Fruit fly (Drosophila melanogaster) whole organism, embryonic: ENCODE results near the gene IleRS-m.

Experiments used
- CG10147 ChIP-seq: fragments of 200-800 bp; sonication (Bioruptor generic); optimal IDR thresholded peaks from 2 replicates; lab custom pipeline; 2019; ENCODE audit warnings: missing biosample characterization, mild to moderate bottlenecking, missing genetic modification characterization, moderate library complexity
- CG11504 ChIP-seq: fragments of 200-800 bp; sonication (Bioruptor generic); optimal IDR thresholded peaks from 3 replicates; lab custom pipeline; 2019; ENCODE audit warnings: missing biosample characterization, mild to moderate bottlenecking, missing genetic modification characterization, moderate library complexity
- CG12219 ChIP-seq: fragments of 200-800 bp; sonication (Bioruptor generic); optimal IDR thresholded peaks from 3 replicates; lab custom pipeline; 2018; ENCODE audit warnings: missing biosample characterization, mild to moderate bottlenecking, missing genetic modification characterization
- CG12744 ChIP-seq: fragments of 200-800 bp; sonication (Bioruptor generic); optimal IDR thresholded peaks from 2 replicates; lab custom pipeline; 2016; ENCODE audit warnings: missing biosample characterization, missing genetic modification characterization
- CG12769 ChIP-seq: fragments of 200-800 bp; sonication (Bioruptor generic); optimal IDR thresholded peaks from 2 replicates; lab custom pipeline; 2019; ENCODE audit warnings: missing biosample characterization, mild to moderate bottlenecking, missing genetic modification characterization, moderate library complexity
- CG12942 ChIP-seq: fragments of 200-800 bp; sonication (Bioruptor generic); optimal IDR thresholded peaks from 3 replicates; lab custom pipeline; 2016; ENCODE audit warnings: missing biosample characterization, missing genetic modification characterization
- CG15601 ChIP-seq: fragments of 200-800 bp; sonication (Bioruptor generic); optimal IDR thresholded peaks from 3 replicates; lab custom pipeline; 2019; ENCODE audit warnings: missing biosample characterization, mild to moderate bottlenecking, missing genetic modification characterization, moderate library complexity
- CG15696 ChIP-seq: fragments of 200-800 bp; sonication (Bioruptor generic); optimal IDR thresholded peaks from 2 replicates; lab custom pipeline; 2019; ENCODE audit warnings: missing biosample characterization, mild to moderate bottlenecking, missing genetic modification characterization, moderate library complexity
- CG1647 ChIP-seq: fragments of 200-800 bp; sonication (Bioruptor generic); optimal IDR thresholded peaks from 3 replicates; lab custom pipeline; 2016; ENCODE audit warnings: missing biosample characterization, missing genetic modification characterization
- CG16779 ChIP-seq: fragments of 200-800 bp; sonication (Bioruptor generic); IDR thresholded peaks from 2 replicates; pipeline ENCODE4 v1.3.6; 2022; ENCODE audit warnings: missing biosample characterization, missing genetic modification characterization
- CG2120 ChIP-seq: fragments of 200-800 bp; sonication (Bioruptor generic); optimal IDR thresholded peaks from 3 replicates; lab custom pipeline; 2016; ENCODE audit warnings: missing biosample characterization, missing genetic modification characterization
- CG30020 ChIP-seq: fragments of 200-800 bp; optimal IDR thresholded peaks from 2 replicates; lab custom pipeline; 2019; ENCODE audit warnings: missing biosample characterization, mild to moderate bottlenecking, missing genetic modification characterization, moderate library complexity
- CG30431 ChIP-seq: fragments of 200-800 bp; sonication (Bioruptor generic); optimal IDR thresholded peaks from 2 replicates; lab custom pipeline; 2017; ENCODE audit warnings: missing biosample characterization, missing genetic modification characterization
- CG31365 ChIP-seq: fragments of 200-800 bp; sonication (Bioruptor generic); optimal IDR thresholded peaks from 2 replicates; lab custom pipeline; 2018; ENCODE audit warnings: missing biosample characterization, mild to moderate bottlenecking, missing genetic modification characterization
- CG33213 ChIP-seq: fragments of 200-800 bp; sonication (Bioruptor generic); optimal IDR thresholded peaks from 3 replicates; lab custom pipeline; 2016; ENCODE audit warnings: missing biosample characterization, missing genetic modification characterization
- CG34224 ChIP-seq: fragments of 200-800 bp; sonication (Bioruptor generic); IDR thresholded peaks from 3 replicates; pipeline ENCODE4 v1.3.6; 2022; ENCODE audit warnings: missing biosample characterization, missing genetic modification characterization; ENCODE audit not compliant: partially characterized antibody
- CG3995 ChIP-seq: fragments of 200-800 bp; sonication (Bioruptor generic); optimal IDR thresholded peaks from 3 replicates; lab custom pipeline; 2016; ENCODE audit warnings: missing biosample characterization, missing genetic modification characterization
- CG6272 ChIP-seq: fragments of 200-800 bp; sonication (Bioruptor generic); IDR thresholded peaks from 2 replicates; pipeline ENCODE4 v1.3.6; 2022; ENCODE audit warnings: missing biosample characterization, missing genetic modification characterization
- CG7357 ChIP-seq: fragments of 200-800 bp; sonication (Bioruptor generic); IDR thresholded peaks from 3 replicates; pipeline ENCODE4 v1.3.6; 2022; ENCODE audit warnings: missing biosample characterization, missing genetic modification characterization
- CG8290 ChIP-seq, 3 experiments: fragments of 200-800 bp; sonication (Bioruptor generic); optimal IDR thresholded peaks; 2 replicates each; lab custom pipeline; 2016 to 2019; ENCODE audit warnings: missing biosample characterization in 3 of 3, missing genetic modification characterization in 3 of 3, mild to moderate bottlenecking in 2 of 3, moderate library complexity in 1 of 3
- CG9215 ChIP-seq: fragments of 200-800 bp; sonication (Bioruptor generic); IDR thresholded peaks from 2 replicates; pipeline ENCODE4 v1.3.6; 2022; ENCODE audit warnings: missing biosample characterization, missing genetic modification characterization
- Camta ChIP-seq: fragments of 200-800 bp; sonication (Bioruptor generic); optimal IDR thresholded peaks from 2 replicates; lab custom pipeline; 2016; ENCODE audit warnings: missing biosample characterization, missing genetic modification characterization
- Dip2 ChIP-seq: fragments of 200-800 bp; sonication (Bioruptor generic); IDR thresholded peaks from 2 replicates; pipeline ENCODE4 v1.3.6; 2022; ENCODE audit warnings: missing biosample characterization, missing genetic modification characterization
- Doc3 ChIP-seq: fragments of 200-800 bp; sonication (Bioruptor generic); IDR thresholded peaks from 3 replicates; pipeline ENCODE4 v1.3.6; 2022; ENCODE audit warnings: missing biosample characterization, missing genetic modification characterization; ENCODE audit not compliant: partially characterized antibody
- GATAe ChIP-seq: fragments of 200-800 bp; sonication (Bioruptor generic); conservative IDR thresholded peaks from 2 replicates; pipeline ENCODE4 v1.3.6; 2022; ENCODE audit warnings: missing biosample characterization, missing genetic modification characterization
- HLH54F ChIP-seq: fragments of 200-800 bp; sonication (Bioruptor generic); optimal IDR thresholded peaks from 3 replicates; lab custom pipeline; 2016; ENCODE audit warnings: missing biosample characterization, missing genetic modification characterization
- Neu2 ChIP-seq: fragments of 200-800 bp; sonication (Bioruptor generic); optimal IDR thresholded peaks from 3 replicates; lab custom pipeline; 2016; ENCODE audit warnings: missing biosample characterization, missing genetic modification characterization, borderline replicate concordance
- PHDP ChIP-seq: fragments of 200-800 bp; sonication (Bioruptor generic); optimal IDR thresholded peaks from 3 replicates; lab custom pipeline; 2018; ENCODE audit warnings: missing biosample characterization, mild to moderate bottlenecking, missing genetic modification characterization, moderate library complexity
- Sox102F ChIP-seq: fragments of 200-800 bp; sonication (Bioruptor generic); optimal IDR thresholded peaks from 2 replicates; lab custom pipeline; 2018; ENCODE audit warnings: missing biosample characterization, mild to moderate bottlenecking, missing genetic modification characterization, moderate library complexity
- ap ChIP-seq: fragments of 200-800 bp; sonication (Bioruptor generic); IDR thresholded peaks from 2 replicates; pipeline ENCODE4 v1.3.6; 2022; ENCODE audit warnings: missing biosample characterization, missing genetic modification characterization
- br ChIP-seq: fragments of >200 bp; optimal IDR thresholded peaks from 2 replicates; lab custom pipeline; 2017
- dm ChIP-seq: fragments of 200-800 bp; sonication (Bioruptor generic); optimal IDR thresholded peaks from 3 replicates; lab custom pipeline; 2016; ENCODE audit warnings: missing biosample characterization, missing genetic modification characterization
- dysf ChIP-seq: fragments of 200-800 bp; sonication (Bioruptor generic); IDR thresholded peaks from 3 replicates; pipeline ENCODE4 v1.3.6; 2022; ENCODE audit warnings: missing biosample characterization, missing genetic modification characterization
- ham ChIP-seq: fragments of 200-800 bp; sonication (Bioruptor generic); IDR thresholded peaks from 2 replicates; pipeline ENCODE4 v1.3.6; 2022; ENCODE audit warnings: missing biosample characterization, missing genetic modification characterization
- inv ChIP-seq: fragments of 200-800 bp; sonication (Bioruptor generic); IDR thresholded peaks from 2 replicates; pipeline ENCODE4 v1.3.6; 2022; ENCODE audit warnings: missing biosample characterization, missing genetic modification characterization; ENCODE audit not compliant: partially characterized antibody
- lbe ChIP-seq: fragments of 200-800 bp; sonication (Bioruptor generic); optimal IDR thresholded peaks from 2 replicates; lab custom pipeline; 2016; ENCODE audit warnings: missing biosample characterization, mild to moderate bottlenecking, missing genetic modification characterization
- lmd ChIP-seq: fragments of 200-800 bp; sonication (Bioruptor generic); IDR thresholded peaks from 2 replicates; pipeline ENCODE4 v1.3.6; 2022; ENCODE audit warnings: missing biosample characterization, missing genetic modification characterization
- nerfin-2 ChIP-seq: fragments of 200-800 bp; sonication (Bioruptor generic); IDR thresholded peaks from 2 replicates; pipeline ENCODE4 v1.3.6; 2022; ENCODE audit warnings: missing biosample characterization, missing genetic modification characterization; ENCODE audit not compliant: partially characterized antibody
- org-1 ChIP-seq: fragments of 200-800 bp; sonication (Bioruptor generic); optimal IDR thresholded peaks from 2 replicates; lab custom pipeline; 2017; ENCODE audit warnings: missing biosample characterization, missing genetic modification characterization
- otp ChIP-seq: fragments of 200-800 bp; sonication (Bioruptor generic); IDR thresholded peaks from 3 replicates; pipeline ENCODE4, ENCODE4 v1.3.6; 2022; ENCODE audit warnings: missing biosample characterization, missing genetic modification characterization
- pan ChIP-seq, 4 experiments: fragments of >200 bp in 3 of 4; fragments of 200-800 bp in 1 of 4; sonication (Bioruptor generic) in 1 of 4; optimal IDR thresholded peaks in 3 of 4; IDR thresholded peaks in 1 of 4; 2 replicates each; pipeline versions ENCODE4 v1.3.6 to Lab custom; 2017 to 2022; ENCODE audit warnings: missing biosample characterization in 2 of 4, missing genetic modification characterization in 2 of 4, mixed read lengths in 1 of 4
- sqz ChIP-seq: fragments of 200-800 bp; sonication (Bioruptor generic); optimal IDR thresholded peaks from 3 replicates; lab custom pipeline; 2018; ENCODE audit warnings: missing biosample characterization, mild to moderate bottlenecking, missing genetic modification characterization
- ssp ChIP-seq: fragments of 200-800 bp; sonication (Bioruptor generic); IDR thresholded peaks from 2 replicates; pipeline ENCODE4 v1.3.6; 2022; ENCODE audit warnings: missing biosample characterization, missing genetic modification characterization
- twi ChIP-seq: fragments of 200-800 bp; optimal IDR thresholded peaks from 2 replicates; lab custom pipeline; 2019; ENCODE audit warnings: missing biosample characterization, mild to moderate bottlenecking, missing genetic modification characterization, moderate library complexity
- unpg ChIP-seq: fragments of 200-800 bp; sonication (Bioruptor generic); optimal IDR thresholded peaks from 3 replicates; lab custom pipeline; 2018; ENCODE audit warnings: missing biosample characterization, mild to moderate bottlenecking, missing genetic modification characterization, moderate library complexity
- usp ChIP-seq: fragments of >200 bp; optimal IDR thresholded peaks from 2 replicates; lab custom pipeline; 2017; ENCODE audit warnings: missing biosample characterization, missing genetic modification characterization
- vvl ChIP-seq: fragments of 200-800 bp; sonication (Bioruptor generic); IDR thresholded peaks from 2 replicates; pipeline ENCODE4 v1.3.6; 2022; ENCODE audit warnings: missing biosample characterization, missing genetic modification characterization
- z ChIP-seq: fragments of 200-800 bp; sonication (Bioruptor generic); IDR thresholded peaks from 3 replicates; pipeline ENCODE4 v1.3.6; 2022; ENCODE audit warnings: missing biosample characterization, missing genetic modification characterization
- zf30C ChIP-seq: fragments of 200-800 bp; sonication (Bioruptor generic); optimal IDR thresholded peaks from 3 replicates; lab custom pipeline; 2018; ENCODE audit warnings: missing biosample characterization, mild to moderate bottlenecking, missing genetic modification characterization

Gene IleRS-m

DNA sequence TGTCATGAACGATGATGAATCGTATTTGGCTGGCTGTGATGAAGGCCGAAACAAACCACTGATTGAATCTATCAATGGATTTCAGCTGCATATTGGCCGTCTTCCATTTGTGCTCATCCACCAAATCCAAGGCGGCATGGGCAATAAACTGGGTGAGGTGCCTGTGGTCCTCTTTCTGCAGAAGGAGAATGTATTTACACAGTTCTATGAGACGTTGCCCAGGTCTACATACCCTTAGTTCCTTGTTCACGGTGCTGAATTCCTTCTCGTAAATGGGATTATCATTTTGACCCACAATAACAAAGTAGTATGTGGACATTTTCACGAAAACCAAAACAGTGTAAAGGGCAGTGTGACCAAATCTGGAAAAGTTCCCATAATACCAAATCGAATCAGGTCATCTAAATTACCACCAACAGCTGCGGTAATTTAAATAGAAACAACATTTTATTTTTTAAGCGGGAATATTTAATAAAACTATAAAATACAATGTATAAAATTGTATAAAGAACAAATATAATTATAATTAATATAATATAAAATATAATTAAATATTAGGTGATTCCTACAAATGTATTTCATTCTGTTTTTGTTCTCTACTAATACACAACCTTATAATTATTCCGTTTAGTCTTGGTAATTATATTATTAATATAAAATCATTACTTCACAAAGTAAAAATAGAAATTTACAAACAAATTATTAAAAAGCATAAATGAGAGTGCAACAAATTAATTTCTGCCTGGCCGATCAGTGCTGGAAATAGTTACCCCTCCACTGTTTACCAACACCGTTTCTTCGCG is 31.4 kb downstream of the IleRS-m start, which contains the start of the genes Trs20 and elg1 (continued):
- peak; percentile 7 for TF ChIP-seq CG10147 (GFP tag; lab: Kevin White, UChicago)
- TF ChIP-seq dysf (GFP tag; lab: Robert Waterston, UW): peak; percentile 45; the same call in 1 of the 3 replicates
- TF ChIP-seq CG12219: no peak
- TF ChIP-seq org-1 (GFP tag; lab: Kevin White, UChicago): no peak
- TF ChIP-seq br (lab: Kevin White, UChicago): no peak
- TF ChIP-seq CG30020 (tag; lab: Kevin White, UChicago): peak; percentile 71
- no peak for TF ChIP-seq Neu2 (GFP tag; lab: Kevin White, UChicago)
- TF ChIP-seq CG15696: peak; percentile 54
- no peak for TF ChIP-seq ssp (GFP tag; lab: Robert Waterston, UW)
- no peak for TF ChIP-seq CG9215
- TF ChIP-seq PHDP (tag; lab: Kevin White, UChicago): peak; percentile 70
- no peak for TF ChIP-seq lmd (GFP tag; lab: Robert Waterston, UW)
- no peak for TF ChIP-seq CG16779
- peak; percentile 67 for TF ChIP-seq CG15601
- TF ChIP-seq CG12744 (GFP tag; lab: Kevin White, UChicago): no peak
- no peak for TF ChIP-seq CG30431 (GFP tag; lab: Kevin White, UChicago)
- no peak for TF ChIP-seq CG34224 (GFP tag; lab: Robert Waterston, UW)
- no peak for TF ChIP-seq CG6272 (GFP tag; lab: Robert Waterston, UW)
- peak; percentile 21 for TF ChIP-seq HLH54F (GFP tag; lab: Kevin White, UChicago)
- TF ChIP-seq nerfin-2 (GFP tag; lab: Robert Waterston, UW): no peak
- TF ChIP-seq Doc3 (GFP tag; lab: Robert Waterston, UW): no peak
- no peak for TF ChIP-seq CG7357 (GFP tag; lab: Robert Waterston, UW)
- no peak for TF ChIP-seq Sox102F (GFP tag; lab: Kevin White, UChicago)
- TF ChIP-seq CG2120 (GFP tag; lab: Kevin White, UChicago): peak; percentile 42
- TF ChIP-seq sqz (GFP tag; lab: Kevin White, UChicago): no peak
- no peak for TF ChIP-seq z (GFP tag; lab: Robert Waterston, UW)
- TF ChIP-seq Camta: no peak
- no peak for TF ChIP-seq otp (GFP tag; lab: Robert Waterston, UW)
- peak; percentile 62 for TF ChIP-seq vvl (GFP tag; lab: Robert Waterston, UW)
- no peak for TF ChIP-seq inv (GFP tag; lab: Robert Waterston, UW)
- peak; percentile 30 for TF ChIP-seq unpg
- TF ChIP-seq CG1647 (GFP tag; lab: Kevin White, UChicago): no peak
- TF ChIP-seq CG31365: no peak
- no peak for TF ChIP-seq CG33213 (GFP tag; lab: Kevin White, UChicago)
- no peak for TF ChIP-seq CG3995 (GFP tag; lab: Kevin White, UChicago)
- TF ChIP-seq CG8290 (GFP tag; optimal IDR thresholded peaks at IDR 0.05; lab: Kevin White, UChicago): peak; percentile 48
- peak; percentile 44 to 69 for TF ChIP-seq CG8290 (tag; optimal IDR thresholded peaks at IDR 0.05; lab: Kevin White, UChicago)
- no peak for TF ChIP-seq CG12942 (GFP tag; lab: Kevin White, UChicago)
- no peak for TF ChIP-seq ap
- TF ChIP-seq twi: peak; percentile 49
- no peak for TF ChIP-seq dm (GFP tag; lab: Kevin White, UChicago)
- TF ChIP-seq zf30C (GFP tag; lab: Kevin White, UChicago): no peak
- no peak for TF ChIP-seq pan (optimal IDR thresholded peaks at IDR 0.05; lab: Kevin White, UChicago)
- peak in 1 of 2 experiments; percentile 11 for TF ChIP-seq pan (GFP tag; optimal IDR thresholded peaks at IDR 0.05 in 1 of 2, IDR thresholded peaks at IDR 0.05 in 1 of 2)
- TF ChIP-seq ham (GFP tag; lab: Robert Waterston, UW): no peak
- no peak for TF ChIP-seq GATAe (GFP tag; lab: Robert Waterston, UW)
- TF ChIP-seq lbe (GFP tag; lab: Kevin White, UChicago): peak; percentile 22
- TF ChIP-seq CG12769: no peak
- TF ChIP-seq Dip2 (GFP tag; lab: Robert Waterston, UW): no peak
- TF ChIP-seq CG11504 (tag; lab: Kevin White, UChicago): no peak
- no peak for TF ChIP-seq usp (GFP tag; lab: Kevin White, UChicago)
